Worm (Caenorhabditis elegans): ENCODE results near the gene grsp-4.

Gene grsp-4

DNA sequence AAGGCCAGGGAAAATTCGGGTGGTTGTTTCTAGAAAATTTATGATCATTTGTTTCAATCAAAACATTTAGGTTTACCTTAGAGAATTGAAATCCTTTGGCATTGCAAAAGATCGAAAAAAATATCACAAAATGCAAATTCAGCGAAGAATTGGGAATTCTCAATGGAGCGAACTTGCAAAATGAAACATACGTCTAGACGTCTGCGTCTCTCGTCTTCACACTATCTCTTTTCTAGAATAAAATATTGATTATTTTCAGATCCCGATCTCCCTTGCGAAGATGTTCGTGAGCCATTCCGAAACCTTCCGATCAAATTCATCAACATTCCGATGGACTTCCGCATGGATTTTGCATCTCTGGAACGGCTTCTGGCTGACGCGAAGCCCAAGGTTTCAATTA lies 44.4 kb upstream of the grsp-4 start, which contains the start of gene ets-6 (continued):
- TF ChIP-seq F22D6.2 (tag; optimal IDR thresholded peaks at IDR 0.05), result no peak
- TF ChIP-seq hmg-1.2 (GFP tag; IDR thresholded peaks at IDR 0.05), result peak; percentile 91
- no peak for TF ChIP-seq F57C9.4 (tag; optimal IDR thresholded peaks at IDR 0.05)
- no peak for TF ChIP-seq hsf-1 (GFP tag; IDR thresholded peaks at IDR 0.05)
- no peak for TF ChIP-seq snpc-1.1 (tag; optimal IDR thresholded peaks at IDR 0.05; ENCODE audit: insufficient read depth)
- no peak for TF ChIP-seq ccch-3 (GFP tag; optimal IDR thresholded peaks at IDR 0.05)
- TF ChIP-seq madf-8 (GFP tag; conservative IDR thresholded peaks at IDR 0.05), result no peak
- no peak for TF ChIP-seq dpl-1 (GFP tag; optimal IDR thresholded peaks at IDR 0.05)
- no peak for TF ChIP-seq egl-44 (GFP tag; IDR thresholded peaks at IDR 0.05)
- TF ChIP-seq mes-4 (tag; optimal IDR thresholded peaks at IDR 0.05), result no peak
- TF ChIP-seq mel-28 (tag; optimal IDR thresholded peaks at IDR 0.05; ENCODE audit: borderline replicate concordance), result no peak
- no peak for TF ChIP-seq hrde-1 (tag; optimal IDR thresholded peaks at IDR 0.05; ENCODE audit: borderline replicate concordance)
- TF ChIP-seq F39B2.1 (GFP tag; IDR thresholded peaks at IDR 0.05), result no peak
- TF ChIP-seq dox-1 (GFP tag; IDR thresholded peaks at IDR 0.05), result peak; percentile 56
- TF ChIP-seq mxl-1 (tag; optimal IDR thresholded peaks at IDR 0.05), result no peak
- no peak for TF ChIP-seq snpc-4 (GFP tag; optimal IDR thresholded peaks at IDR 0.05)
- no peak for TF ChIP-seq snpc-4 (tag; optimal IDR thresholded peaks at IDR 0.05)
- TF ChIP-seq aptf-2 (GFP tag; conservative IDR thresholded peaks at IDR 0.05), result no peak
- no peak for TF ChIP-seq lin-26 (GFP tag; IDR thresholded peaks at IDR 0.05)
- peak; percentile 33 for TF ChIP-seq lsl-1 (GFP tag; optimal IDR thresholded peaks at IDR 0.05)
- TF ChIP-seq Y95B8A.8 (GFP tag; IDR thresholded peaks at IDR 0.05), result no peak
- no peak for TF ChIP-seq rec-8 (tag; optimal IDR thresholded peaks at IDR 0.05)
- no peak for TF ChIP-seq ceh-58 (GFP tag; IDR thresholded peaks at IDR 0.05)
- peak; percentile 45; the same call in 1 of the 2 replicates for TF ChIP-seq madf-6 (GFP tag; IDR thresholded peaks at IDR 0.05)
- TF ChIP-seq ztf-3 (GFP tag; optimal IDR thresholded peaks at IDR 0.05), result no peak
- TF ChIP-seq tbp1 (GFP tag; optimal IDR thresholded peaks at IDR 0.05), result peak; percentile 4
- TF ChIP-seq attf-5 (GFP tag; optimal IDR thresholded peaks at IDR 0.05), result peak; percentile 78
- no peak for TF ChIP-seq somi-1 (GFP tag; optimal IDR thresholded peaks at IDR 0.05)

DNA sequence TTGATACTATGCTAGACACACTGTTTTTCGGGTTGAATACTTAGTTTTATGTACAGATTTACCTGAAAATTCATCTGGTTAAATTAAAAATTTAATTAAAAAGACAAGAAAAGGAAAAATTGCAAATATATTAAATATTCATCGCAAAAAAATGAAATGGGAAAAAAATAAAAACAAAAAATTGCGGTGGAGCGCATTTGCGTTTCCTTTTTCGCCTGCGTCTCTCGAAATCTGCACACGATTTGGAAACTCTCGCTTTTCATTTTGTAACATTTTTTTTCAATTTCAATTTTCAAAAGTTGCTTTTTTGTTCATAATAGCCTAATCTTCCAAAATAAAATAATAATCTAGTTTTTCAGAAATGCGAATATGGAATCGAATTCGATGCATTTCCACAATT lies 37.1 kb upstream of the grsp-4 start, which contains the start of the genes F19F10.11 and C50E3.5:
F19F10.11 (minus strand) TSS at position 68 of the 400 bp plus-strand sequence.
C50E3.5 (plus strand) TSS at position 360 of the 400 bp plus-strand sequence.
- TF ChIP-seq mcd-1 (GFP tag; IDR thresholded peaks at IDR 0.05), result peak; percentile 95
- no peak for TF ChIP-seq snpc-4 (GFP tag; optimal IDR thresholded peaks at IDR 0.05)
- peak in 3 of 4 experiments; percentile 12 to 34 (median 18) for TF ChIP-seq snpc-4 (tag; optimal IDR thresholded peaks at IDR 0.05)
- TF ChIP-seq lin-35 (GFP tag; optimal IDR thresholded peaks at IDR 0.05), result peak in 1 of 3 experiments; percentile 50
- no peak for TF ChIP-seq somi-1 (GFP tag; optimal IDR thresholded peaks at IDR 0.05)
- peak; percentile 60 for TF ChIP-seq snpc-1.3 (tag; optimal IDR thresholded peaks at IDR 0.05; ENCODE audit: insufficient read depth)
- TF ChIP-seq rcor-1 (GFP tag; IDR thresholded peaks at IDR 0.05), result no peak
- TF ChIP-seq madf-6 (GFP tag; IDR thresholded peaks at IDR 0.05), result peak; percentile 60
- TF ChIP-seq lsl-1 (GFP tag; optimal IDR thresholded peaks at IDR 0.05), result peak; percentile 28
- TF ChIP-seq dox-1 (GFP tag; IDR thresholded peaks at IDR 0.05), result 0 out of 2 replicates have a peak, but pooled peaks have one; percentile 27
- no peak for TF ChIP-seq Y53G8AR.9 (GFP tag; conservative IDR thresholded peaks at IDR 0.05)
- TF ChIP-seq snpc-1.1 (tag; optimal IDR thresholded peaks at IDR 0.05; ENCODE audit: insufficient read depth), result peak; percentile 12
- no peak for TF ChIP-seq cebp-2 (GFP tag; IDR thresholded peaks at IDR 0.05)
- TF ChIP-seq attf-5 (GFP tag; optimal IDR thresholded peaks at IDR 0.05), result peak; percentile 91
- TF ChIP-seq hmg-1.2 (GFP tag; IDR thresholded peaks at IDR 0.05), result peak; percentile 98
- TF ChIP-seq pbrm-1 (GFP tag; IDR thresholded peaks at IDR 0.05), result no peak
- TF ChIP-seq nhr-80 (tag; optimal IDR thresholded peaks at IDR 0.05), result no peak
- TF ChIP-seq F23B12.7 (tag; optimal IDR thresholded peaks at IDR 0.05; ENCODE audit: insufficient read depth), result peak; percentile 45
- TF ChIP-seq snpc-3.4 (tag; optimal IDR thresholded peaks at IDR 0.05), result peak; percentile 35
- peak; percentile 30 for TF ChIP-seq lin-54 (GFP tag; optimal IDR thresholded peaks at IDR 0.05)
- no peak for TF ChIP-seq rec-8 (tag; optimal IDR thresholded peaks at IDR 0.05)
- TF ChIP-seq unc-62 (GFP tag; optimal IDR thresholded peaks at IDR 0.05), result no peak
- peak; percentile 29 for TF ChIP-seq ztf-18 (tag; optimal IDR thresholded peaks at IDR 0.05)
